Worm (Caenorhabditis elegans): Measurements from ENCODE around the gene syf-3.
A peak's percentile ranks its signal among the peaks of the same experiment; 100 is the strongest.

Gene syf-3

DNA sequence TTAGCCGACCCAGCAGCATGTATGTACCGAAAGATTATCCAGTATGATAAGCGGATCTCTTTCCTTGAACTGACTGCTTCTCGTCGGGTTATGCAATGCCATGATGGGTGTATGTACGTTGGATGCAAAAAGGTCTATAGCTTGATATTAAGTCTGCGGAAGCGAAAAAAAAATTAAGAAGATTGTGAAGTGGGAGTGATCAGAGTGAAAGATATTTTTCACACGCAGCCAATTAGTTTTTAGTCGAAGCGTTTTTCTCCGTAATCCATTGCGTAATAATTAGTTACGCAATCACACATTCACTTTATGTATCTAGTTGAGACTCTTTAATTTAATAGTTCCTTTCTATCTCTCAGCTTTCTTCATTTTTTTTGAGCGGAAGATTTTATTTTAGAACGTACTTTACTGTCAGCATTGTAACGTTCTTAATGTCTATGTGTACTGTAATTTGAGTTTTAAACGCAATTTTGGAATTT, 9.9 kb downstream of the syf-3 start:
- no peak for TF ChIP-seq tbx-2 (tag; optimal IDR thresholded peaks at IDR 0.05)
- TF ChIP-seq lsy-12 (tag; optimal IDR thresholded peaks at IDR 0.05), result no peak
- TF ChIP-seq elt-1 (tag; optimal IDR thresholded peaks at IDR 0.05), result peak; percentile 7
- TF ChIP-seq nhr-25 (tag; optimal IDR thresholded peaks at IDR 0.05), result no peak

DNA sequence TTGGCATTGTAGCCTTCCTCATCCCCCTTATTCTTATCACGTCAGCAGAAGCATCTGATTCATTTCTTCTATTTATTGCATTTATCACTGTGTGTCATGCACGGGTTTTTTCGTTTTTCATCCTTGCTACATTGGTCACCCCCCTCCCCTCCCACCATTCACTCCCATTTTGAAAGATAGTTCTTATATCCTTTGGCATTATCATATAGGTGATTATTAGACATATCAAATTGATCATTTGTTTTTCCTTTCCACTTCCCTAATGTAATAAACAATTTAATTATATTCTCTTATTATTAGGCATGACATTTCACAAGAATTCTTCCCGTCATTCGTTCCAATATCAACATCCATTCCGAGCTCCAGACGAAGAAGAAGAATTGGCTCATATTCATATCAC, 11.3 kb downstream of the syf-3 start, which contains the start of gene M03F8.1:
Gene M03F8.1 (plus strand): TSS at position 301 of the 400 bp plus-strand sequence.
- TF ChIP-seq nhr-237 (tag; optimal IDR thresholded peaks at IDR 0.05), result no peak
- no peak for TF ChIP-seq aly-2 (tag; optimal IDR thresholded peaks at IDR 0.05)
- TF ChIP-seq fkh-2 (tag; optimal IDR thresholded peaks at IDR 0.05), result no peak
- no peak for TF ChIP-seq pqm-1 (tag; optimal IDR thresholded peaks at IDR 0.05)
- TF ChIP-seq daf-12 (tag; optimal IDR thresholded peaks at IDR 0.05), result no peak
- no peak for TF ChIP-seq unc-62 (GFP tag; optimal IDR thresholded peaks at IDR 0.05)
- TF ChIP-seq lin-39 (tag; optimal IDR thresholded peaks at IDR 0.05), result no peak
- TF ChIP-seq fkh-10 (GFP tag; optimal IDR thresholded peaks at IDR 0.05), result no peak
- no peak for TF ChIP-seq skn-1 (tag; optimal IDR thresholded peaks at IDR 0.05)
- TF ChIP-seq ceh-9 (tag; optimal IDR thresholded peaks at IDR 0.05), result no peak
- TF ChIP-seq nhr-28 (tag; optimal IDR thresholded peaks at IDR 0.05), result no peak
- TF ChIP-seq snpc-4 (tag; optimal IDR thresholded peaks at IDR 0.05), result no peak
- TF ChIP-seq ceh-82 (tag; optimal IDR thresholded peaks at IDR 0.05), result no peak
- no peak for TF ChIP-seq eor-1 (tag; optimal IDR thresholded peaks at IDR 0.05)
- TF ChIP-seq nhr-25 (tag; optimal IDR thresholded peaks at IDR 0.05), result no peak
- no peak for TF ChIP-seq lsy-12 (tag; optimal IDR thresholded peaks at IDR 0.05)

DNA sequence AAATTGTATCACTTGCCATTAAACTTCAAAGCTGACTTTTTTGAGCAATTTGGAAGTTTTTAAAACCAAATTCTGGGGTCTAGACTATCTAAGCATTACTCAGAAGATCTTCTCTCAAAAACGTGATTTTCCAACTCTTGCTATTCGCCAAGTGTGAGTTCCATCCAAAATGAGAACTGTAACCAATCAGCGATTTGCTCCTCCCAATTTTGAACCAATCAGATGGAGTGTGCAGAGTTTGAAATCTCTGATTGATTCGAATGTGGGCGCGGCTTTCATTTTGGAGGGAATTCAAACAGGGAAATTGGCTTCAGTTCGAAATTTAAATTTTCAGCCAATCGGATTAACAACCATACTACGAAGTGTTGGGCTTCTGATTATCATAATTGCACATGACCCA, 13.3 kb downstream of the syf-3 start:
- peak; percentile 88 for TF ChIP-seq nfya-1 (tag; optimal IDR thresholded peaks at IDR 0.05; ENCODE audit: insufficient read depth)
- TF ChIP-seq nhr-25 (tag; optimal IDR thresholded peaks at IDR 0.05), result no peak

DNA sequence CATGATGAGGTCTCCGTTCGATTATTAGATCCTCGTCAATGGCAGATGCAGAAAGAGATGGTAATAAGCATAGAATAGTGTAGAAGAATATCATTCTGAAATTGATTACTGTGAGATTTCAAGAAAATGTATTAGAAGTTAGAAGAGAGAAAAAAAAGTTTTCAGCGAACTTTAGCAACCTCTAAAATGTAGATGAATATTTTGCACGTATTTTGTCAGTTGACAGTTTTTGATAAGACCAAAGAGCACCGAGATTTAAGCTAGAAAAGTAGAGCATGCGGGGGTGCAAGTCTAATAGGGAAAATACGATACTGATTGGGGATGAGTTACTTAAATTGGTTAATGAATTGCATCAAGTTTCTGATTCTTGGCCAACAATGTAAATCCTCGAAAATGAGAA, 14.9 kb downstream of the syf-3 start, which contains the start of gene M03F8.6:
Gene M03F8.6 (minus strand): TSS at position 101 of the 400 bp plus-strand sequence.
- TF ChIP-seq skn-1 (tag; optimal IDR thresholded peaks at IDR 0.05), result no peak
- no peak for TF ChIP-seq hmg-11 (tag; optimal IDR thresholded peaks at IDR 0.05)
- no peak for TF ChIP-seq elt-3 (tag; optimal IDR thresholded peaks at IDR 0.05)
- no peak for TF ChIP-seq daf-12 (tag; optimal IDR thresholded peaks at IDR 0.05)
- TF ChIP-seq nhr-28 (tag; optimal IDR thresholded peaks at IDR 0.05), result no peak

DNA sequence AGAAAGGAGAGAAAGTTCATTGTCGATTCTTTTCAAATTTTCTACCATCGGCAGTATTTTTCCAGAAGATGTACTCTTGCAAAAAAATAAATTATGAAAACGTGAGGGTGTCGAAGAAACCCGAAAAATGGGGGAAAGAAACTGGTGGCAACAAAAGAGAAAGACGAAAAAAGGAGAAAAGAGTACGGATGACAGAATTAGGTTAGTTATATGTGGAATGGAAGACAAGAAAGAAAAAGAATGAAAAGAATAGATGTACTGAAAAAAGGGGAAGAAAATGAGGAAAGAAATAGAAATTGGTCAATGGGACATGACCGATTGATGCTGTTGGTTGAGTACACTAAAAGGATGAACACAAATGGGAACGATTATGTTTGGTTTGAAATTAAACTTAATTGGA, 15.8 kb downstream of the syf-3 start:
- no peak for TF ChIP-seq lsy-12 (tag; optimal IDR thresholded peaks at IDR 0.05)
- no peak for TF ChIP-seq ZK546.5 (tag; optimal IDR thresholded peaks at IDR 0.05)
- TF ChIP-seq nhr-25 (tag; optimal IDR thresholded peaks at IDR 0.05), result no peak
- no peak for TF ChIP-seq pqm-1 (tag; optimal IDR thresholded peaks at IDR 0.05)
- TF ChIP-seq nhr-67 (tag; optimal IDR thresholded peaks at IDR 0.05), result no peak

DNA sequence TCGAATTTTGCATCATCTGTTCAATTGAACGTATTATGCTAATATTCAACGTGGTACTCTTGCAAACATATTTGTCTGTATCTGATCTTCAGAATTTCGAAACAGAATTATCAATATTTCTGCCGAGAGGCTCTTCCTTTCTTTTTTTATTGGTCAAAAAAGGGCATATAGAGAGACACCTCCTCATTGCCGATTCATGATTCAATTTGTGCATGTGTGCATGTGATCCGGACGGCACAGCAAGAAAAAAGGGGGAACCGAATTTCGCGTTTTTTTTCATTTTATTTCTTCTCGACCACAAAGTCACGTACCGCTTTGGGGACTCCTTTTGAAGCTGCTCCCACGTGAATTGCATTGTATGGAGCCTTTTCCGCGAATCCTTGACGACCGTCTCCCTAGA, 21.7 kb downstream of the syf-3 start, which contains the start of gene mcp-1:
Gene mcp-1 (plus strand): TSS at position 292 of the 400 bp plus-strand sequence.
- TF ChIP-seq fkh-10 (GFP tag; optimal IDR thresholded peaks at IDR 0.05) (peak; percentile 83), nfya-1 (tag; optimal IDR thresholded peaks at IDR 0.05; ENCODE audit: insufficient read depth) (peak; percentile 26), fos-1 (tag; optimal IDR thresholded peaks at IDR 0.05) (no peak), ZK546.5 (tag; optimal IDR thresholded peaks at IDR 0.05) (no peak), skn-1 (tag; optimal IDR thresholded peaks at IDR 0.05) (no peak), nhr-11 (tag; optimal IDR thresholded peaks at IDR 0.05) (no peak)

DNA sequence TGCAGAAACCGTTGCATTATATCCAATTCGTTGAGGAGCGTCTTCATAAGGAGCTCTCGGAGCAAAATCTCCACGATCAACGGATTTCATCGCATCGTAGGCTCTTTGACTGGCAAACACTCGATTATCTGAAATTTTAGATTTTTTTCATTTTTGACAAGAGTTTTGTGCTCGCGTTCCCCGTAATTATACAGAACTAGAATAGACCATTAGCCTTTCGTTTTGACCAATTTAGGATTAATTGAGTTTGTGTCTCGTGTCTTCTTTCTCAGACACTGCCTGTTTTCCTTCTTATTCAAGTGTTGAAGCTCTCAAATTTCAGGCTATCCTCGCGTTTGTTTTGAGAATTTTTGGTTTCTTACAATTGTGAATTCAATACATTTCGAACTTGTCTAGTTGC, 23.3 kb downstream of the syf-3 start:
- TF ChIP-seq nhr-43 (tag; optimal IDR thresholded peaks at IDR 0.05; ENCODE audit: poor library complexity, severe bottlenecking) (no peak), zag-1 (tag; optimal IDR thresholded peaks at IDR 0.05) (no peak), ceh-82 (tag; optimal IDR thresholded peaks at IDR 0.05) (no peak), ceh-9 (tag; optimal IDR thresholded peaks at IDR 0.05) (no peak), eor-1 (tag; optimal IDR thresholded peaks at IDR 0.05) (no peak), nhr-67 (tag; optimal IDR thresholded peaks at IDR 0.05) (no peak), pqm-1 (tag; optimal IDR thresholded peaks at IDR 0.05) (no peak)

DNA sequence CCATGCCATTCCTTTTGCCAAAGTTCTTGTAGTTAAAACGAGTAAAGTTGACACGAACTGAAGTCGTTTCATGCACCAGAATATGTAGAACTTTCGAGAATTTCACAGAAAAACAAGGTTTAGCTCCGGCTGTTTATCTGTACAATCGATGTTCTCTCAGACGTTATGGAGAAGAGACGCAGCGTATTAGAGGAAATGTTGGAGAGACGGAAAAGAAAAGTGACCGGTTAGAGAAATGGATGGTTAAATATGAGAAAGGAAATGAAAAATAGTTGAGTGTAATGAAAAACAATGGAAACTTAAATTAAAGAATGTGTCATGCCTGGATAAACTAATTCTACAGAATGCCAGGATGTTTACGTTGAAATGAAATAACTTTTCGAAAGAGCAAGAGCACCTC, 23.9 kb downstream of the syf-3 start, which contains the start of gene pcm-1:
Gene pcm-1 (minus strand): TSS at position 187 of the 400 bp plus-strand sequence.
- TF ChIP-seq ZK546.5 (tag; optimal IDR thresholded peaks at IDR 0.05) (no peak), zag-1 (tag; optimal IDR thresholded peaks at IDR 0.05) (no peak), ceh-28 (tag; optimal IDR thresholded peaks at IDR 0.05) (peak; percentile 34), snpc-4 (tag; optimal IDR thresholded peaks at IDR 0.05) (peak; percentile 25), hmg-11 (tag; optimal IDR thresholded peaks at IDR 0.05) (peak; percentile 2), lin-39 (tag; optimal IDR thresholded peaks at IDR 0.05) (peak; percentile 2), nfya-1 (tag; optimal IDR thresholded peaks at IDR 0.05; ENCODE audit: insufficient read depth) (peak; percentile 62), eor-1 (tag; optimal IDR thresholded peaks at IDR 0.05) (no peak)
